Fruit fly (Drosophila melanogaster): ENCODE data around the gene Klp31E.
A peak's percentile ranks its signal among the peaks of the same experiment; 100 is the strongest.

Klp31E gene

dm6 chr2L:10403803-10404315 lies 10.0 kb upstream of the Klp31E start:
- no peak for TF ChIP-seq cg (GFP tag; optimal IDR thresholded peaks at IDR 0.05)
- TF ChIP-seq otp (GFP tag; IDR thresholded peaks at IDR 0.05): no peak
- no peak for TF ChIP-seq cad (GFP tag; optimal IDR thresholded peaks at IDR 0.05)
- no peak for TF ChIP-seq CG10147 (GFP tag; optimal IDR thresholded peaks at IDR 0.05)
- TF ChIP-seq mam (GFP tag; optimal IDR thresholded peaks at IDR 0.05): peak; percentile 25
- no peak for TF ChIP-seq pb (GFP tag; optimal IDR thresholded peaks at IDR 0.05)
- peak; percentile 95 for TF ChIP-seq CG30020 (tag; optimal IDR thresholded peaks at IDR 0.05)
- no peak for TF ChIP-seq bsh (GFP tag; optimal IDR thresholded peaks at IDR 0.05)
- TF ChIP-seq schlank (tag; optimal IDR thresholded peaks at IDR 0.05): no peak
- TF ChIP-seq CG9609 (GFP tag; optimal IDR thresholded peaks at IDR 0.05): no peak
- TF ChIP-seq unpg (GFP tag; optimal IDR thresholded peaks at IDR 0.05): no peak
- no peak for TF ChIP-seq CG31365 (tag; optimal IDR thresholded peaks at IDR 0.05)
- TF ChIP-seq sc (optimal IDR thresholded peaks at IDR 0.05): no peak
- TF ChIP-seq sc (GFP tag; optimal IDR thresholded peaks at IDR 0.05): no peak
- no peak for TF ChIP-seq Dp (GFP tag; optimal IDR thresholded peaks at IDR 0.05)
- peak; percentile 3 for TF ChIP-seq HmgZ (tag; optimal IDR thresholded peaks at IDR 0.05)
- no peak for TF ChIP-seq en (GFP tag; optimal IDR thresholded peaks at IDR 0.05)
- no peak for TF ChIP-seq lbe (GFP tag; optimal IDR thresholded peaks at IDR 0.05)
- TF ChIP-seq pzg (GFP tag; optimal IDR thresholded peaks at IDR 0.05): peak; percentile 33
- peak; percentile 67 for TF ChIP-seq HLH4C (GFP tag; IDR thresholded peaks at IDR 0.05; ENCODE audit: partially characterized antibody)
- no peak for TF ChIP-seq pum (GFP tag; optimal IDR thresholded peaks at IDR 0.05)
- TF ChIP-seq sd (tag; optimal IDR thresholded peaks at IDR 0.05): no peak
- TF ChIP-seq slp2 (GFP tag; optimal IDR thresholded peaks at IDR 0.05): no peak
- no peak for TF ChIP-seq CG5953 (GFP tag; IDR thresholded peaks at IDR 0.05)
- TF ChIP-seq CG32532 (GFP tag; IDR thresholded peaks at IDR 0.05): no peak
- TF ChIP-seq stwl (tag; optimal IDR thresholded peaks at IDR 0.05): peak; percentile 10
- no peak for TF ChIP-seq H2.0 (GFP tag; IDR thresholded peaks at IDR 0.05)
- TF ChIP-seq CG7745 (tag; optimal IDR thresholded peaks at IDR 0.05): no peak
- TF ChIP-seq jing (GFP tag; optimal IDR thresholded peaks at IDR 0.05): no peak
- no peak for TF ChIP-seq CG14667 (GFP tag; IDR thresholded peaks at IDR 0.05)
- TF ChIP-seq vnd (GFP tag; IDR thresholded peaks at IDR 0.05; ENCODE audit: partially characterized antibody): 0 out of 3 replicates have a peak, but pooled peaks have one; percentile 38
- TF ChIP-seq CG8765 (GFP tag; IDR thresholded peaks at IDR 0.05): no peak
- peak; percentile 21; the same call in 1 of the 2 replicates for TF ChIP-seq amos (GFP tag; IDR thresholded peaks at IDR 0.05; ENCODE audit: partially characterized antibody)
- no peak for TF ChIP-seq zen2 (GFP tag; IDR thresholded peaks at IDR 0.05; ENCODE audit: partially characterized antibody)
- no peak for TF ChIP-seq kay (GFP tag; optimal IDR thresholded peaks at IDR 0.05)
- no peak for TF ChIP-seq ase (GFP tag; IDR thresholded peaks at IDR 0.05)
- no peak for TF ChIP-seq dysf (GFP tag; IDR thresholded peaks at IDR 0.05)
- peak; percentile 52 for TF ChIP-seq Sry-δ (GFP tag; optimal IDR thresholded peaks at IDR 0.05)
- no peak for TF ChIP-seq NC2β (GFP tag; optimal IDR thresholded peaks at IDR 0.05)
- no peak for TF ChIP-seq CG32772 (GFP tag; IDR thresholded peaks at IDR 0.05)
- no peak for TF ChIP-seq CG15073 (GFP tag; optimal IDR thresholded peaks at IDR 0.05)
- TF ChIP-seq ham (GFP tag; IDR thresholded peaks at IDR 0.05): no peak
- no peak; the same call in 2 of the 3 replicates for TF ChIP-seq CG11695 (GFP tag; IDR thresholded peaks at IDR 0.05)
- no peak for TF ChIP-seq Sin3A (optimal IDR thresholded peaks at IDR 0.05)
- TF ChIP-seq hth (optimal IDR thresholded peaks at IDR 0.05): no peak
- TF ChIP-seq Hand (GFP tag; optimal IDR thresholded peaks at IDR 0.05): no peak
- TF ChIP-seq CG11085 (GFP tag; IDR thresholded peaks at IDR 0.05): no peak
- TF ChIP-seq MBD-R2 (GFP tag; IDR thresholded peaks at IDR 0.05): peak; percentile 52
- TF ChIP-seq CG12219 (GFP tag; optimal IDR thresholded peaks at IDR 0.05): no peak
- no peak for TF ChIP-seq usp (GFP tag; optimal IDR thresholded peaks at IDR 0.05)
- no peak for TF ChIP-seq CG2889 (GFP tag; IDR thresholded peaks at IDR 0.05)
- TF ChIP-seq seq (GFP tag; IDR thresholded peaks at IDR 0.05): no peak
- TF ChIP-seq hb (GFP tag; IDR thresholded peaks at IDR 0.05; ENCODE audit: partially characterized antibody): no peak

Data from whole organism, embryonic.